Fruit fly (Drosophila melanogaster) whole organism, embryonic: Measurements from ENCODE around the gene Or88a.

ENCODE experiments used
- B-H1 ChIP-seq: fragments of 200-800 bp; sonication (Bioruptor generic); IDR thresholded peaks from 3 replicates; pipeline ENCODE4 v1.3.6; 2022; ENCODE audit warnings: missing biosample characterization, missing genetic modification characterization
- Bdp1 ChIP-seq: fragments of 200-800 bp; sonication (Bioruptor generic); optimal IDR thresholded peaks from 3 replicates; lab custom pipeline; 2016; ENCODE audit warnings: missing biosample characterization, missing genetic modification characterization
- BtbVII ChIP-seq: fragments of 200-800 bp; sonication (Bioruptor generic); optimal IDR thresholded peaks from 3 replicates; lab custom pipeline; 2017; ENCODE audit warnings: missing biosample characterization, mild to moderate bottlenecking, missing genetic modification characterization
- CG11723 ChIP-seq: fragments of 200-800 bp; sonication (Bioruptor generic); optimal IDR thresholded peaks from 2 replicates; lab custom pipeline; 2017; ENCODE audit warnings: missing biosample characterization, mild to moderate bottlenecking, missing genetic modification characterization
- CG12071 ChIP-seq: fragments of 200-800 bp; sonication (Bioruptor generic); optimal IDR thresholded peaks from 3 replicates; lab custom pipeline; 2018; ENCODE audit warnings: missing biosample characterization, mild to moderate bottlenecking, missing genetic modification characterization
- CG15269 ChIP-seq: fragments of 200-800 bp; sonication (Bioruptor generic); optimal IDR thresholded peaks from 2 replicates; lab custom pipeline; 2018; ENCODE audit warnings: missing biosample characterization, mild to moderate bottlenecking, missing genetic modification characterization, moderate library complexity
- CG1603 ChIP-seq: fragments of 200-800 bp; sonication (Bioruptor generic); optimal IDR thresholded peaks from 2 replicates; lab custom pipeline; 2019; ENCODE audit warnings: missing biosample characterization, mild to moderate bottlenecking, missing genetic modification characterization, moderate library complexity
- CG16863 ChIP-seq: fragments of 200-800 bp; sonication (Bioruptor generic); optimal IDR thresholded peaks from 3 replicates; lab custom pipeline; 2016; ENCODE audit warnings: missing biosample characterization, missing genetic modification characterization
- CG17186 ChIP-seq: fragments of 200-800 bp; sonication (Bioruptor generic); optimal IDR thresholded peaks from 3 replicates; lab custom pipeline; 2017; ENCODE audit warnings: missing biosample characterization, missing genetic modification reagents, missing genetic modification characterization
- CG17361 ChIP-seq: fragments of 200-800 bp; sonication (Bioruptor generic); IDR thresholded peaks from 3 replicates; pipeline ENCODE4 v1.3.6; 2022; ENCODE audit warnings: missing biosample characterization, missing genetic modification characterization
- CG17829 ChIP-seq: fragments of 200-800 bp; optimal IDR thresholded peaks from 2 replicates; lab custom pipeline; 2019; ENCODE audit warnings: missing biosample characterization, mild to moderate bottlenecking, missing genetic modification characterization, moderate library complexity
- CG18011 ChIP-seq: fragments of 200-800 bp; sonication (Bioruptor generic); optimal IDR thresholded peaks from 2 replicates; lab custom pipeline; 2017; ENCODE audit warnings: missing biosample characterization, missing genetic modification characterization, mild to moderate bottlenecking, moderate library complexity, missing genotype
- CG18599 ChIP-seq: fragments of 200-800 bp; sonication (Bioruptor generic); optimal IDR thresholded peaks from 3 replicates; lab custom pipeline; 2017; ENCODE audit warnings: missing biosample characterization, missing genetic modification characterization, mild to moderate bottlenecking, moderate library complexity, missing genetic modification reagents
- CG2116 ChIP-seq: fragments of 200-800 bp; sonication (Bioruptor generic); optimal IDR thresholded peaks from 3 replicates; lab custom pipeline; 2018; ENCODE audit warnings: missing biosample characterization, mild to moderate bottlenecking, missing genetic modification characterization
- CG2120 ChIP-seq: fragments of 200-800 bp; sonication (Bioruptor generic); optimal IDR thresholded peaks from 3 replicates; lab custom pipeline; 2016; ENCODE audit warnings: missing biosample characterization, missing genetic modification characterization
- CG3065 ChIP-seq: fragments of 200-800 bp; sonication (Bioruptor generic); optimal IDR thresholded peaks from 2 replicates; lab custom pipeline; 2016; ENCODE audit warnings: missing biosample characterization, missing genetic modification characterization
- CG31365 ChIP-seq: fragments of 200-800 bp; sonication (Bioruptor generic); optimal IDR thresholded peaks from 2 replicates; lab custom pipeline; 2018; ENCODE audit warnings: missing biosample characterization, mild to moderate bottlenecking, missing genetic modification characterization
- CG32532 ChIP-seq: fragments of 200-800 bp; sonication (Bioruptor generic); IDR thresholded peaks from 2 replicates; pipeline ENCODE4 v1.3.6; 2022; ENCODE audit warnings: missing biosample characterization, missing genetic modification characterization
- CG5180 ChIP-seq: fragments of 200-800 bp; sonication (Bioruptor generic); optimal IDR thresholded peaks from 3 replicates; lab custom pipeline; 2017; ENCODE audit warnings: missing biosample characterization, missing genetic modification characterization, mild to moderate bottlenecking, moderate library complexity, missing genetic modification reagents
- CG6654 ChIP-seq: fragments of 200-800 bp; sonication (Bioruptor generic); optimal IDR thresholded peaks from 2 replicates; lab custom pipeline; 2017; ENCODE audit warnings: missing biosample characterization, mild to moderate bottlenecking, missing genetic modification characterization
- CG8359 ChIP-seq: fragments of 200-800 bp; sonication (Bioruptor generic); optimal IDR thresholded peaks from 2 replicates; lab custom pipeline; 2017; ENCODE audit warnings: missing biosample characterization, mild to moderate bottlenecking, missing genetic modification characterization, borderline replicate concordance
- Chrac-16 ChIP-seq: fragments of 200-800 bp; sonication (Bioruptor generic); optimal IDR thresholded peaks from 3 replicates; lab custom pipeline; 2016; ENCODE audit warnings: missing biosample characterization, missing genetic modification characterization
- CkIIα-i1 ChIP-seq: fragments of 200-800 bp; sonication (Bioruptor generic); IDR thresholded peaks from 2 replicates; pipeline ENCODE4 v1.3.6; 2022; ENCODE audit warnings: missing biosample characterization, missing genetic modification characterization
- Deaf1 ChIP-seq: fragments of 200-800 bp; optimal IDR thresholded peaks from 3 replicates; lab custom pipeline; 2019; ENCODE audit warnings: missing biosample characterization, mild to moderate bottlenecking, missing genetic modification characterization, moderate library complexity
- Drgx ChIP-seq: fragments of 200-800 bp; sonication (Bioruptor generic); IDR thresholded peaks from 2 replicates; pipeline ENCODE4 v1.3.6; 2022; ENCODE audit warnings: missing biosample characterization, missing genetic modification characterization
- Hr39 ChIP-seq: fragments of >200 bp; optimal IDR thresholded peaks from 2 replicates; lab custom pipeline; 2017
- MESR4 ChIP-seq: fragments of 200-800 bp; sonication (Bioruptor generic); optimal IDR thresholded peaks from 2 replicates; lab custom pipeline; 2018; ENCODE audit warnings: missing biosample characterization, mild to moderate bottlenecking, missing genetic modification characterization, moderate library complexity
- Mrtf ChIP-seq: fragments of 200-800 bp; sonication (Bioruptor generic); IDR thresholded peaks from 3 replicates; pipeline ENCODE4 v1.3.6; 2022; ENCODE audit warnings: missing biosample characterization, missing genetic modification characterization
- Optix ChIP-seq: fragments of 200-800 bp; sonication (Bioruptor generic); IDR thresholded peaks from 3 replicates; pipeline ENCODE4 v1.3.6; 2022; ENCODE audit warnings: missing biosample characterization, missing genetic modification characterization
- Rfx ChIP-seq: fragments of 200-800 bp; sonication (Bioruptor generic); IDR thresholded peaks from 2 replicates; pipeline ENCODE4 v1.3.6; 2022; ENCODE audit warnings: missing biosample characterization, missing genetic modification characterization
- Sry-δ ChIP-seq: fragments of 200-800 bp; sonication (Bioruptor generic); optimal IDR thresholded peaks from 2 replicates; lab custom pipeline; 2016; ENCODE audit warnings: missing biosample characterization, missing genetic modification characterization
- YL-1 ChIP-seq: fragments of 200-800 bp; sonication (Bioruptor generic); optimal IDR thresholded peaks from 3 replicates; lab custom pipeline; 2017; ENCODE audit warnings: missing biosample characterization, mild to moderate bottlenecking, missing genetic modification characterization
- ac ChIP-seq: fragments of 200-800 bp; sonication (Bioruptor generic); optimal IDR thresholded peaks from 3 replicates; lab custom pipeline; 2017; ENCODE audit warnings: missing biosample characterization, mild to moderate bottlenecking, missing genetic modification characterization
- bsh ChIP-seq, 2 experiments: fragments of 200-800 bp; sonication (Bioruptor generic); optimal IDR thresholded peaks; 2 replicates each; lab custom pipeline; 2017 to 2018; ENCODE audit warnings: mild to moderate bottlenecking in 2 of 2, missing biosample characterization in 2 of 2, missing genetic modification characterization in 2 of 2, moderate library complexity in 1 of 2
- cato ChIP-seq: fragments of 200-800 bp; sonication (Bioruptor generic); optimal IDR thresholded peaks from 2 replicates; lab custom pipeline; 2016; ENCODE audit warnings: missing biosample characterization, missing genetic modification characterization, borderline replicate concordance
- disco-r ChIP-seq: fragments of 200-800 bp; sonication (Bioruptor generic); optimal IDR thresholded peaks from 2 replicates; lab custom pipeline; 2016; ENCODE audit warnings: missing biosample characterization, missing genetic modification characterization
- ewg ChIP-seq: fragments of 200-800 bp; sonication (Bioruptor generic); optimal IDR thresholded peaks from 3 replicates; lab custom pipeline; 2017; ENCODE audit warnings: mild to moderate bottlenecking, missing biosample characterization, missing genetic modification reagents, missing genetic modification characterization
- ftz-f1 ChIP-seq: fragments of 200-800 bp; sonication (Bioruptor generic); optimal IDR thresholded peaks from 2 replicates; lab custom pipeline; 2016; ENCODE audit warnings: missing biosample characterization, missing genetic modification characterization
- gt ChIP-seq: fragments of 200-800 bp; sonication (Bioruptor generic); IDR thresholded peaks from 2 replicates; pipeline ENCODE4 v1.3.6; 2022; ENCODE audit warnings: missing biosample characterization, missing genetic modification characterization
- h ChIP-seq: fragments of >200 bp; optimal IDR thresholded peaks from 2 replicates; lab custom pipeline; 2017
- kni ChIP-seq: fragments of 200-800 bp; sonication (Bioruptor generic); optimal IDR thresholded peaks from 3 replicates; lab custom pipeline; 2017; ENCODE audit warnings: mild to moderate bottlenecking, missing biosample characterization, missing genetic modification reagents, missing genetic modification characterization
- pan ChIP-seq, 4 experiments: fragments of >200 bp in 3 of 4; fragments of 200-800 bp in 1 of 4; sonication (Bioruptor generic) in 1 of 4; optimal IDR thresholded peaks in 3 of 4; IDR thresholded peaks in 1 of 4; 2 replicates each; pipeline versions ENCODE4 v1.3.6 to Lab custom; 2017 to 2022; ENCODE audit warnings: missing biosample characterization in 2 of 4, missing genetic modification characterization in 2 of 4, mixed read lengths in 1 of 4
- sd ChIP-seq: fragments of 200-800 bp; sonication (Bioruptor generic); optimal IDR thresholded peaks from 3 replicates; lab custom pipeline; 2018; ENCODE audit warnings: missing biosample characterization, mild to moderate bottlenecking, missing genetic modification characterization, moderate library complexity
- sens ChIP-seq: fragments of 200-800 bp; sonication (Bioruptor generic); peaks from one replicate; lab custom pipeline; 2016; ENCODE audit warnings: missing biosample characterization, missing genetic modification characterization
- shn ChIP-seq: fragments of 200-800 bp; sonication (Bioruptor generic); optimal IDR thresholded peaks from 3 replicates; lab custom pipeline; 2016; ENCODE audit warnings: missing biosample characterization, missing genetic modification characterization
- stc ChIP-seq: fragments of 200-800 bp; sonication (Bioruptor generic); IDR thresholded peaks from 2 replicates; pipeline ENCODE4 v1.3.6; 2022; ENCODE audit warnings: missing biosample characterization, missing genetic modification characterization
- tll ChIP-seq, 2 experiments: fragments of 200-800 bp in 1 of 2; fragments of >200 bp in 1 of 2; sonication (Bioruptor generic) in 1 of 2; optimal IDR thresholded peaks; 2 replicates each; lab custom pipeline; 2017 to 2019; ENCODE audit warnings: missing biosample characterization in 2 of 2, missing genetic modification characterization in 2 of 2, mild to moderate bottlenecking in 1 of 2, moderate library complexity in 1 of 2
- tna ChIP-seq: fragments of 200-800 bp; sonication (Bioruptor generic); IDR thresholded peaks from 2 replicates; pipeline ENCODE4 v1.3.6; 2022; ENCODE audit warnings: missing biosample characterization, missing genetic modification characterization; ENCODE audit not compliant: partially characterized antibody
- trem ChIP-seq: fragments of 200-800 bp; optimal IDR thresholded peaks from 3 replicates; lab custom pipeline; 2019; ENCODE audit warnings: missing biosample characterization, mild to moderate bottlenecking, missing genetic modification characterization, moderate library complexity
- wek ChIP-seq: fragments of 200-800 bp; sonication (Bioruptor generic); optimal IDR thresholded peaks from 3 replicates; lab custom pipeline; 2018; ENCODE audit warnings: missing biosample characterization, mild to moderate bottlenecking, missing genetic modification characterization, moderate library complexity

Gene Or88a

dm6 chr3R:14077026-14077425, 32.2 kb upstream of the Or88a start (continued):
- TF ChIP-seq MESR4 (GFP tag; lab: Kevin White, UChicago), result no peak
- TF ChIP-seq BtbVII (GFP tag; lab: Kevin White, UChicago), result peak; percentile 35
- no peak for TF ChIP-seq ac (GFP tag; lab: Kevin White, UChicago)
- no peak for TF ChIP-seq CG5180
- no peak for TF ChIP-seq sd (tag; lab: Kevin White, UChicago)
- no peak for TF ChIP-seq pan (optimal IDR thresholded peaks at IDR 0.05; lab: Kevin White, UChicago)
- peak in 1 of 2 experiments; percentile 73 for TF ChIP-seq pan (GFP tag; optimal IDR thresholded peaks at IDR 0.05 in 1 of 2, IDR thresholded peaks at IDR 0.05 in 1 of 2)
- peak; percentile 69 for TF ChIP-seq Rfx (GFP tag; lab: Robert Waterston, UW)
- no peak for TF ChIP-seq kni (GFP tag; lab: Kevin White, UChicago)
- peak; percentile 21 for TF ChIP-seq trem
- peak; percentile 83 for TF ChIP-seq sens (GFP tag; lab: Kevin White, UChicago)
- no peak for TF ChIP-seq tll (GFP tag; optimal IDR thresholded peaks at IDR 0.05; lab: Kevin White, UChicago)
- TF ChIP-seq Mrtf (GFP tag; lab: Robert Waterston, UW), result peak; percentile 38; the same call in 1 of the 3 replicates
- TF ChIP-seq CG18011 (GFP tag; lab: Kevin White, UChicago), result no peak
- TF ChIP-seq CG2120, result no peak
- TF ChIP-seq h (lab: Kevin White, UChicago), result no peak
- no peak for TF ChIP-seq cato (GFP tag; lab: Kevin White, UChicago)
- TF ChIP-seq CG1603 (tag; lab: Kevin White, UChicago), result no peak
- TF ChIP-seq CG8359 (GFP tag; lab: Kevin White, UChicago), result no peak
- no peak for TF ChIP-seq Bdp1 (GFP tag; lab: Kevin White, UChicago)
- TF ChIP-seq CG15269 (tag; lab: Kevin White, UChicago), result peak; percentile 50
- TF ChIP-seq CG11723 (GFP tag; lab: Kevin White, UChicago), result no peak
- TF ChIP-seq YL-1 (GFP tag; lab: Kevin White, UChicago), result no peak
- peak; percentile 38; the same call in 1 of the 3 replicates for TF ChIP-seq B-H1 (GFP tag; lab: Robert Waterston, UW)
- no peak for TF ChIP-seq gt (GFP tag; lab: Robert Waterston, UW)
- no peak for TF ChIP-seq CG17829 (tag; lab: Kevin White, UChicago)
- TF ChIP-seq shn (GFP tag; lab: Kevin White, UChicago), result no peak
- peak; percentile 21 for TF ChIP-seq CG12071 (GFP tag; lab: Kevin White, UChicago)
- TF ChIP-seq CG2116 (GFP tag; lab: Kevin White, UChicago), result no peak
- no peak for TF ChIP-seq ftz-f1
- TF ChIP-seq Optix, result 0 out of 3 replicates have a peak, but pooled peaks have one; percentile 33
- peak; percentile 63; the same call in 1 of the 2 replicates for TF ChIP-seq CG32532 (GFP tag; lab: Robert Waterston, UW)
- TF ChIP-seq CG16863 (GFP tag; lab: Kevin White, UChicago), result no peak
- TF ChIP-seq Sry-δ, result no peak
- no peak for TF ChIP-seq CkIIα-i1
- no peak for TF ChIP-seq CG31365
- no peak for TF ChIP-seq Hr39 (lab: Kevin White, UChicago)
- 0 out of 3 replicates have a peak, but pooled peaks have one; percentile 15 for TF ChIP-seq CG17361
- peak; percentile 13 for TF ChIP-seq Deaf1 (tag; lab: Kevin White, UChicago)
- peak; percentile 6 for TF ChIP-seq Chrac-16
- peak in 1 of 2 experiments; percentile 31 for TF ChIP-seq bsh (GFP tag; optimal IDR thresholded peaks at IDR 0.05; lab: Kevin White, UChicago)
- no peak for TF ChIP-seq ewg
- TF ChIP-seq CG17186 (GFP tag; lab: Kevin White, UChicago), result no peak
- peak; percentile 69 for TF ChIP-seq Drgx (GFP tag; lab: Robert Waterston, UW)
- no peak for TF ChIP-seq tna (GFP tag; lab: Robert Waterston, UW)
- peak; percentile 47; the same call in 1 of the 2 replicates for TF ChIP-seq stc
- TF ChIP-seq CG6654 (GFP tag; lab: Kevin White, UChicago), result no peak
- TF ChIP-seq disco-r (GFP tag; lab: Kevin White, UChicago), result no peak
- peak; percentile 36 for TF ChIP-seq CG18599 (GFP tag; lab: Kevin White, UChicago)
- no peak for TF ChIP-seq wek
- no peak for TF ChIP-seq CG3065 (GFP tag; lab: Kevin White, UChicago)
